Worm (Caenorhabditis elegans) whole organism, late embryonic: ENCODE results near the gene ipmk-1.

ENCODE experiments used
- F13H6.1 ChIP-seq: sonication (generic microtip); optimal IDR thresholded peaks from 2 replicates; lab custom pipeline; 2016; ENCODE audit warnings: missing genetic modification characterization, missing compliant biosample characterization
- K09A11.1 ChIP-seq: sonication (generic microtip); optimal IDR thresholded peaks from 2 replicates; lab custom pipeline; 2017; ENCODE audit warnings: antibody characterized with exemption, mild to moderate bottlenecking, missing genetic modification characterization, missing compliant biosample characterization; ENCODE audit not compliant: insufficient read depth
- Y22D7AL.16 ChIP-seq: sonication (generic microtip); optimal IDR thresholded peaks from 2 replicates; lab custom pipeline; 2016; ENCODE audit warnings: missing genetic modification characterization, missing compliant biosample characterization
- ahr-1 ChIP-seq: sonication (generic microtip); optimal IDR thresholded peaks from 2 replicates; lab custom pipeline; 2016; ENCODE audit warnings: missing genetic modification characterization, missing compliant biosample characterization
- ama-1 ChIP-seq: fragments of 150-350 bp; optimal IDR thresholded peaks from 2 replicates; lab custom pipeline; 2014
- ceh-14 ChIP-seq: sonication (generic microtip); optimal IDR thresholded peaks from 2 replicates; lab custom pipeline; 2016; ENCODE audit warnings: missing genotype, missing genetic modification characterization, missing compliant biosample characterization
- ceh-18 ChIP-seq: sonication (generic microtip); optimal IDR thresholded peaks from 2 replicates; lab custom pipeline; 2016; ENCODE audit warnings: missing genetic modification characterization, missing compliant biosample characterization
- ceh-31 ChIP-seq: sonication (generic microtip); optimal IDR thresholded peaks from 2 replicates; lab custom pipeline; 2016; ENCODE audit warnings: missing genetic modification characterization, missing compliant biosample characterization
- ceh-48 ChIP-seq: sonication (generic microtip); optimal IDR thresholded peaks from 2 replicates; lab custom pipeline; 2016; ENCODE audit warnings: missing genetic modification characterization, inconsistent platforms, missing compliant biosample characterization
- ceh-9 ChIP-seq: sonication (generic microtip); optimal IDR thresholded peaks from 2 replicates; lab custom pipeline; 2016; ENCODE audit warnings: mild to moderate bottlenecking, missing genetic modification characterization, inconsistent platforms, missing compliant biosample characterization
- che-1 ChIP-seq: sonication (generic microtip); optimal IDR thresholded peaks from 2 replicates; lab custom pipeline; 2016; ENCODE audit warnings: mild to moderate bottlenecking, missing genetic modification characterization, missing compliant biosample characterization
- dmd-4 ChIP-seq: sonication (generic microtip); optimal IDR thresholded peaks from 2 replicates; lab custom pipeline; 2016; ENCODE audit warnings: borderline replicate concordance, missing genetic modification characterization, missing compliant biosample characterization
- eyg-1 ChIP-seq: sonication (generic microtip); optimal IDR thresholded peaks from 2 replicates; lab custom pipeline; 2016; ENCODE audit warnings: missing genotype, missing genetic modification characterization, missing compliant biosample characterization
- fax-1 ChIP-seq: sonication (generic microtip); optimal IDR thresholded peaks from 2 replicates; lab custom pipeline; 2016; ENCODE audit warnings: missing genotype, missing genetic modification characterization, missing compliant biosample characterization
- fkh-10 ChIP-seq: fragments of 150-350 bp; optimal IDR thresholded peaks from 2 replicates; lab custom pipeline; 2014; ENCODE audit warnings: missing biosample characterization, missing genetic modification reagents, missing genetic modification characterization
- fkh-6 ChIP-seq: sonication (generic microtip); optimal IDR thresholded peaks from 2 replicates; lab custom pipeline; 2016; ENCODE audit warnings: missing genetic modification characterization, missing compliant biosample characterization
- gmeb-2 ChIP-seq: sonication (generic microtip); optimal IDR thresholded peaks from 2 replicates; lab custom pipeline; 2016; ENCODE audit warnings: missing genetic modification characterization, inconsistent platforms, missing compliant biosample characterization
- hlh-13 ChIP-seq: fragments of 200-800 bp; sonication (Bioruptor generic); optimal IDR thresholded peaks from 2 replicates; lab custom pipeline; 2018; ENCODE audit warnings: mild to moderate bottlenecking, missing genetic modification characterization, missing compliant biosample characterization
- hlh-15 ChIP-seq: sonication (generic microtip); optimal IDR thresholded peaks from 2 replicates; lab custom pipeline; 2016; ENCODE audit warnings: missing genetic modification characterization, missing compliant biosample characterization
- hlh-30 ChIP-seq: sonication (generic microtip); optimal IDR thresholded peaks from 2 replicates; lab custom pipeline; 2017; ENCODE audit warnings: antibody characterized with exemption, missing genetic modification characterization, missing compliant biosample characterization; ENCODE audit not compliant: insufficient read depth
- hlh-8 ChIP-seq: sonication (generic microtip); optimal IDR thresholded peaks from 2 replicates; lab custom pipeline; 2016; ENCODE audit warnings: missing genotype, missing genetic modification characterization, missing compliant biosample characterization
- lim-6 ChIP-seq: sonication (generic microtip); optimal IDR thresholded peaks from 2 replicates; lab custom pipeline; 2016; ENCODE audit warnings: missing genetic modification characterization, missing compliant biosample characterization
- lin-11 ChIP-seq: fragments of 200-800 bp; sonication (Bioruptor generic); optimal IDR thresholded peaks from 2 replicates; lab custom pipeline; 2018; ENCODE audit warnings: mild to moderate bottlenecking, missing genetic modification characterization, missing compliant biosample characterization
- mec-3 ChIP-seq: sonication (generic microtip); optimal IDR thresholded peaks from 2 replicates; lab custom pipeline; 2016; ENCODE audit warnings: borderline replicate concordance, missing genetic modification characterization, missing compliant biosample characterization
- nfya-1 ChIP-seq: sonication (generic microtip); optimal IDR thresholded peaks from 2 replicates; lab custom pipeline; 2017; ENCODE audit warnings: missing genetic modification characterization, mild to moderate bottlenecking, missing compliant biosample characterization, antibody characterized with exemption, moderate library complexity
- npax-4 ChIP-seq: sonication (generic microtip); optimal IDR thresholded peaks from 2 replicates; lab custom pipeline; 2016; ENCODE audit warnings: missing genetic modification characterization, missing compliant biosample characterization
- pax-1 ChIP-seq: fragments of 150-350 bp; optimal IDR thresholded peaks from 2 replicates; lab custom pipeline; 2014; ENCODE audit warnings: missing biosample characterization, missing genetic modification characterization
- pha-2 ChIP-seq: sonication (generic microtip); optimal IDR thresholded peaks from 2 replicates; lab custom pipeline; 2017; ENCODE audit warnings: mild to moderate bottlenecking, missing genetic modification characterization, missing compliant biosample characterization
- pqm-1 ChIP-seq: sonication (generic microtip); optimal IDR thresholded peaks from 2 replicates; lab custom pipeline; 2016; ENCODE audit warnings: missing genetic modification characterization, missing compliant biosample characterization
- sox-4 ChIP-seq: sonication (generic microtip); optimal IDR thresholded peaks from 2 replicates; lab custom pipeline; 2017; ENCODE audit warnings: mild to moderate bottlenecking, missing genetic modification characterization, inconsistent platforms, missing compliant biosample characterization
- syd-9 ChIP-seq: sonication (generic microtip); optimal IDR thresholded peaks from 2 replicates; lab custom pipeline; 2016; ENCODE audit warnings: mild to moderate bottlenecking, missing genetic modification characterization, moderate library complexity, missing compliant biosample characterization
- tbx-2 ChIP-seq: sonication (generic microtip); optimal IDR thresholded peaks from 2 replicates; lab custom pipeline; 2016; ENCODE audit warnings: missing genetic modification characterization, missing compliant biosample characterization
- tbx-7 ChIP-seq: sonication (generic microtip); optimal IDR thresholded peaks from 2 replicates; lab custom pipeline; 2016; ENCODE audit warnings: missing genotype, missing genetic modification characterization, missing compliant biosample characterization
- unc-86 ChIP-seq: sonication (generic microtip); optimal IDR thresholded peaks from 2 replicates; lab custom pipeline; 2016; ENCODE audit warnings: missing genetic modification characterization, missing compliant biosample characterization
- zip-5 ChIP-seq: sonication (generic microtip); optimal IDR thresholded peaks from 2 replicates; lab custom pipeline; 2016; ENCODE audit warnings: missing genetic modification characterization, missing compliant biosample characterization

The ipmk-1 gene

ce11 chrIV:12545393-12545792 lies 2.5 kb upstream of the ipmk-1 start:
- TF ChIP-seq dmd-4, result no peak
- no peak for TF ChIP-seq syd-9
- no peak for TF ChIP-seq npax-4 (tag; lab: Kevin White, UChicago)
- no peak for TF ChIP-seq pqm-1 (tag; lab: Kevin White, UChicago)
- no peak for TF ChIP-seq eyg-1
- TF ChIP-seq, all 69 proteins: peak for 0

DNA sequence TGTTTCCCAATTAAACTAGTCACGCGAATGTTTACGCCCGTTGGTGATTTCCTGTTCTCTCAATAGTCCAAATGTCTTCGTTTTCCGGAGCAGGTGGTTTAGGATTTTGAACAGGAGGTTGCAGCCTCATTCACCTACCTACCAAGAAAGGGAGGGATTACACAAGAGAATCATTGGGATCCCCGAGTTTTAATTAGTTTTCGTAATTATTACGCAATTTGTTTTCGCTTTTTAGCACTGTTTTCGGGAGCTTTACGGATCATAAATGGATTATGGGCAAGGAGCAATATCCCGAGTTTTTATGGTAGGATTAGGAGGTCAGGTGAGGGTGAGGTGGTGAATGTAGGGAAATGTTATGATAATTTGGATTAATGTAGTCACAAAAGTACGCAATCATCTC lies 2.0 kb upstream of the ipmk-1 start:
- TF ChIP-seq fkh-10 (GFP tag; lab: Kevin White, UChicago), result no peak
- no peak for TF ChIP-seq ceh-48 (tag; lab: Kevin White, UChicago)
- TF ChIP-seq ceh-9 (tag; lab: Kevin White, UChicago), result no peak
- TF ChIP-seq gmeb-2 (tag; lab: Kevin White, UChicago), result no peak
- TF ChIP-seq ahr-1 (tag; lab: Kevin White, UChicago), result no peak
- TF ChIP-seq fkh-6, result no peak
- TF ChIP-seq fax-1 (tag; lab: Kevin White, UChicago), result no peak
- TF ChIP-seq ama-1 (lab: Kevin White, UChicago), result no peak
- no peak for TF ChIP-seq pha-2 (tag; lab: Kevin White, UChicago)
- no peak for TF ChIP-seq tbx-7
- no peak for TF ChIP-seq Y22D7AL.16 (tag; lab: Kevin White, UChicago)
- TF ChIP-seq ceh-18 (tag; lab: Kevin White, UChicago), result no peak
- no peak for TF ChIP-seq mec-3 (tag; lab: Kevin White, UChicago)
- TF ChIP-seq lin-11 (tag; lab: Kevin White, UChicago), result no peak
- no peak for TF ChIP-seq lim-6 (tag; lab: Kevin White, UChicago)
- TF ChIP-seq hlh-8 (tag; lab: Kevin White, UChicago), result no peak
- no peak for TF ChIP-seq unc-86 (tag; lab: Kevin White, UChicago)
- TF ChIP-seq sox-4 (tag; lab: Kevin White, UChicago), result no peak
- no peak for TF ChIP-seq F13H6.1 (tag; lab: Kevin White, UChicago)

- TF ChIP-seq tbx-2, result peak; percentile 7
- no peak for TF ChIP-seq hlh-13
- no peak for TF ChIP-seq npax-4 (tag; lab: Kevin White, UChicago)
Measured at ce11 chrIV:12549014-12549413, 1.1 kb downstream of the ipmk-1 start.

- TF ChIP-seq K09A11.1 (tag; lab: Kevin White, UChicago) (no peak), ceh-31 (tag; lab: Kevin White, UChicago) (peak; percentile 36)
Measured at ce11 chrIV:12551944-12552343, 4.0 kb downstream of the ipmk-1 start.

DNA sequence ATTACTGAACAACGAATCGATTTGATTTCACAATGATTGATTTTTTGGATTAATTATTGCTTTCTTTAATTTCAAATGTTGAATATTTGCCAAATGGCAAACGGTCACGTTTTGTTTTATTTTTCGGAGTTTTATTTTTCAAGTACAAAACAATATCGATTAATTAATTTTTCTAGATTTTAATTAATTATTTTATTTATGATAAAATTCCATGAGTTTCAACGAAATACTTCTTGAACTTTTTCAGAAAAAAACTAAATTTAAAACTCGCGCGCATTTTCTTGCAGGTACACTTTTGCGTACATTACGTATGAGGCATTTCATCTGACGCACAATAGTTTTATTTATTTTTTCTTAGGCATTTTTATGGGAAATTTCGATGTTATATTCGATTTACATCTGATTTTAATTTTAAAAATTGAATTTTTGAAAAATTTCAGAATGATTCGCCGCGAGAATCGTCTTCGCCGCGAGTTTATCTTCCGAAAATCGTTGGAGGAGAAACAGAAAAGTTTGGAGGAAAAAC lies 11.1 kb downstream of the ipmk-1 start, which contains the start of the genes ZK795.2 and ZK795.3:
TSS of gene ZK795.2 (minus strand) at position 51 of the 526 bp plus-strand sequence.
TSS of gene ZK795.3 (plus strand) at position 441 of the 526 bp plus-strand sequence.
- TF ChIP-seq hlh-30 (tag; lab: Kevin White, UChicago) (no peak), pax-1 (tag; lab: Kevin White, UChicago) (peak; percentile 26), zip-5 (tag; lab: Kevin White, UChicago) (peak; percentile 44), ceh-14 (tag; lab: Kevin White, UChicago) (peak; percentile 5), unc-86 (tag; lab: Kevin White, UChicago) (peak; percentile 9), ceh-31 (tag; lab: Kevin White, UChicago) (no peak), hlh-15 (peak; percentile 12), che-1 (no peak), nfya-1 (tag; lab: Kevin White, UChicago) (peak; percentile 29)
